Worm (Caenorhabditis elegans) whole organism, L1 larva: ENCODE results near the gene gldc-1.

Experiments
- aly-2 ChIP-seq: fragments of 150-350 bp; optimal IDR thresholded peaks from 2 replicates; lab custom pipeline; 2014; ENCODE audit warnings: missing biosample characterization, missing genetic modification characterization
- fos-1 ChIP-seq: fragments of 150-350 bp; optimal IDR thresholded peaks from 2 replicates; lab custom pipeline; 2014; ENCODE audit warnings: missing biosample characterization, missing genetic modification characterization
- snpc-4 ChIP-seq: fragments of 150-350 bp; optimal IDR thresholded peaks from 2 replicates; lab custom pipeline; 2014; ENCODE audit warnings: missing biosample characterization, missing genetic modification characterization
- xbp-1 ChIP-seq: sonication (generic microtip); optimal IDR thresholded peaks from 2 replicates; lab custom pipeline; 2016; ENCODE audit warnings: missing genetic modification characterization, missing compliant biosample characterization

DNA sequence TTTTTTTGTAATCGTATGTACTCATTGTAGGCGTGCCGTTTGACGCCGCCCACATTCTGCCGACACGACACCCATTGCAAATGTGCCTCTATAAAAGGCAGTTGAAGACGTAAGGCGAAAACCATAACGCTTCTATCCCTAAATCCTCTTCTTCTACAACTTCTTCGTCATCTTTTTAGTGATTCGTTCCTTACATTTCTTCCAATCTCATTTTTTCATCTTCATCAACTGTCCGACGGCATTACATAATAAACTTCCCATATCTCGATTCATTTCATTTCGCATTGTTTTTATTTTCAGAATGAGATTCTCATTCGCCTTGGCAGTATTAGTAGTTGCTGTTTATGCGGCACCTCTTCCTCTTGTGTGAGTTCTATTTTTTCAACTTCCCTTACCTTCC lies 29.9 kb upstream of the gldc-1 start, which contains the start of gene ZK84.1:
- TF ChIP-seq fos-1 = no peak
- TF ChIP-seq aly-2 = no peak
- TF ChIP-seq xbp-1 (tag; lab: Kevin White, UChicago) = no peak
- TF ChIP-seq snpc-4 = no peak
